Worm (Caenorhabditis elegans) whole organism, early embryonic: ENCODE data around the gene C04G6.6.
"Not testable (repeated sequence)": the region's sequence is repeated elsewhere in the genome, so short reads cannot be mapped to it uniquely, and the experiment has no call there.

Experiments used
- B0310.2 ChIP-seq: sonication (generic microtip); optimal IDR thresholded peaks from 2 replicates; lab custom pipeline; 2016; ENCODE audit warnings: mild to moderate bottlenecking, missing genetic modification characterization, missing compliant biosample characterization
- F13C5.2 ChIP-seq: sonication (generic microtip); optimal IDR thresholded peaks from 2 replicates; lab custom pipeline; 2017; ENCODE audit warnings: mild to moderate bottlenecking, missing genetic modification characterization, inconsistent platforms, missing compliant biosample characterization
- aly-1 ChIP-seq: sonication (generic microtip); optimal IDR thresholded peaks from 2 replicates; lab custom pipeline; 2016; ENCODE audit warnings: missing genetic modification characterization, missing compliant biosample characterization
- ama-1 ChIP-seq: fragments of 150-350 bp; optimal IDR thresholded peaks from 2 replicates; lab custom pipeline; 2014
- ceh-13 ChIP-seq: fragments of 200-800 bp; sonication (Bioruptor generic); optimal IDR thresholded peaks from 2 replicates; lab custom pipeline; 2018; ENCODE audit warnings: mild to moderate bottlenecking, missing genetic modification characterization, missing compliant biosample characterization
- ceh-36 ChIP-seq: sonication (generic microtip); optimal IDR thresholded peaks from 2 replicates; lab custom pipeline; 2016; ENCODE audit warnings: missing genetic modification characterization, inconsistent platforms, missing compliant biosample characterization
- ets-7 ChIP-seq: sonication (generic microtip); optimal IDR thresholded peaks from 2 replicates; lab custom pipeline; 2016; ENCODE audit warnings: missing genotype, missing genetic modification characterization, missing compliant biosample characterization
- flt-1 ChIP-seq: fragments of 200-800 bp; sonication (Bioruptor generic); IDR thresholded peaks from 2 replicates; pipeline ENCODE4 v1.3.6; 2022; ENCODE audit warnings: missing genetic modification characterization, missing compliant biosample characterization
- hmbx-1 ChIP-seq: sonication (generic microtip); optimal IDR thresholded peaks from 2 replicates; lab custom pipeline; 2016; ENCODE audit warnings: mild to moderate bottlenecking, missing genetic modification characterization, missing compliant biosample characterization
- hmg-4 ChIP-seq: fragments of 200-800 bp; sonication (Bioruptor generic); optimal IDR thresholded peaks from 2 replicates; lab custom pipeline; 2018; ENCODE audit warnings: mild to moderate bottlenecking, missing genetic modification characterization, missing compliant biosample characterization
- hnd-1 ChIP-seq: sonication (generic microtip); optimal IDR thresholded peaks from 2 replicates; lab custom pipeline; 2016; ENCODE audit warnings: missing genetic modification characterization, missing compliant biosample characterization
- pes-1 ChIP-seq: fragments of 200-800 bp; sonication (Bioruptor generic); IDR thresholded peaks from 2 replicates; pipeline ENCODE4 v1.3.6; 2022; ENCODE audit warnings: missing genetic modification reagents, missing genetic modification characterization, missing compliant biosample characterization
- scrt-1 ChIP-seq: fragments of 200-800 bp; sonication (Bioruptor generic); IDR thresholded peaks from 2 replicates; pipeline ENCODE4 v1.3.6; 2022; ENCODE audit warnings: missing genetic modification characterization, missing compliant biosample characterization
- sea-1 ChIP-seq: fragments of 200-800 bp; sonication (Bioruptor generic); conservative IDR thresholded peaks from 2 replicates; pipeline ENCODE4 v1.3.6; 2022; ENCODE audit warnings: missing genetic modification characterization, missing compliant biosample characterization
- tbx-11 ChIP-seq: fragments of 200-800 bp; sonication (Bioruptor generic); IDR thresholded peaks from 2 replicates; pipeline ENCODE4 v1.3.6; 2022; ENCODE audit warnings: missing genetic modification characterization, missing compliant biosample characterization
- tbx-37 ChIP-seq: fragments of 200-800 bp; sonication (Bioruptor generic); conservative IDR thresholded peaks from 2 replicates; pipeline ENCODE4 v1.3.6; 2022; ENCODE audit warnings: missing genetic modification reagents, missing genetic modification characterization, missing compliant biosample characterization
- tra-4 ChIP-seq: sonication (generic microtip); optimal IDR thresholded peaks from 2 replicates; lab custom pipeline; 2017; ENCODE audit warnings: missing genetic modification characterization, missing compliant biosample characterization

C04G6.6 gene

ce11 chrII:5120612-5121011, 21.1 kb upstream of the C04G6.6 start:
- no peak for TF ChIP-seq ceh-36
- no peak for TF ChIP-seq flt-1 (GFP tag; lab: Robert Waterston, UW)
- TF ChIP-seq hmg-4 (GFP tag; lab: Kevin White, UChicago), result no peak
- TF ChIP-seq ets-7 (tag; lab: Kevin White, UChicago), result no peak
- no peak for TF ChIP-seq sea-1 (GFP tag; lab: Robert Waterston, UW)
- TF ChIP-seq tra-4 (tag; lab: Kevin White, UChicago), result no peak
- TF ChIP-seq ama-1 (lab: Kevin White, UChicago), result no peak
- TF ChIP-seq hnd-1, result no peak
- TF ChIP-seq scrt-1 (GFP tag; lab: Robert Waterston, UW), result no peak
- no peak for TF ChIP-seq B0310.2 (tag; lab: Kevin White, UChicago)
- TF ChIP-seq tbx-11 (GFP tag; lab: Robert Waterston, UW), result no peak
- no peak for TF ChIP-seq aly-1

- TF ChIP-seq ets-7 (tag; lab: Kevin White, UChicago) (no peak), tra-4 (tag; lab: Kevin White, UChicago) (no peak), pes-1 (no peak), aly-1 (no peak), hnd-1 (no peak), scrt-1 (GFP tag; lab: Robert Waterston, UW) (no peak), tbx-37 (GFP tag; lab: Robert Waterston, UW) (no peak), ceh-13 (no peak), hmg-4 (GFP tag; lab: Kevin White, UChicago) (no peak), F13C5.2 (no peak), ama-1 (lab: Kevin White, UChicago) (no peak), sea-1 (GFP tag; lab: Robert Waterston, UW) (no peak), flt-1 (GFP tag; lab: Robert Waterston, UW) (no peak)
These were observed 16.2 kb upstream of the C04G6.6 start, which contains the start of gene srsy-1 for ce11 chrII:5115733-5116132. Gene srsy-1 (plus strand): TSS chrII:5116033.

- TF ChIP-seq hmg-4 (GFP tag; lab: Kevin White, UChicago); scrt-1 (GFP tag; lab: Robert Waterston, UW); flt-1 (GFP tag; lab: Robert Waterston, UW): not testable (repeated sequence)
These were observed 15.7 kb upstream of the C04G6.6 start, which contains the start of gene msp-74 for ce11 chrII:5115235-5115634. Gene msp-74 (minus strand): TSS chrII:5115335.

DNA sequence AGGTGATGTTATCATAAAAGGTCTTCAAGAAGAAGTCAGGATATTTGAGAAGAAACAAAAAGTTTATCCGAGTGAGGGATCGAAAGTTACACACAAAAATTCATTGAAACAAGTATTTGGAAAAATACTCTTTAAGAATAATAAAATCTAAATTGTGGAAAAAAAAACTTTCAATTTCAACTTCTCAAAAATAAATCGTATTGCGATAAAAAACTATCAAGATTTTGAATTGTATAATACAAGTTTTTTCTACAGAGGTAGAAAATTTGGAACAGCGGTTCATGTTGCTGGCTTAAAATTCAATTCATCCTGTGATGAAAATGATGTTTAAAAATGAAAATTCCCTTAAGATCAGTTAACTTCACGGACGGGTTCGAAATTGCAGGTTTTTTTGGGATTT, 12.5 kb upstream of the C04G6.6 start, which contains the start of gene F09C12.8:
TSS of gene F09C12.8 (plus strand) at position 301 of the 400 bp plus-strand sequence.
- TF ChIP-seq flt-1 (GFP tag; lab: Robert Waterston, UW) (no peak), F13C5.2 (no peak), hmg-4 (GFP tag; lab: Kevin White, UChicago) (no peak), hnd-1 (no peak), tra-4 (tag; lab: Kevin White, UChicago) (no peak), aly-1 (no peak), ets-7 (tag; lab: Kevin White, UChicago) (no peak), ama-1 (lab: Kevin White, UChicago) (no peak), hmbx-1 (no peak), B0310.2 (tag; lab: Kevin White, UChicago) (no peak), ceh-36 (no peak), pes-1 (no peak), scrt-1 (GFP tag; lab: Robert Waterston, UW) (no peak), ceh-13 (no peak), tbx-37 (GFP tag; lab: Robert Waterston, UW) (no peak), tbx-11 (GFP tag; lab: Robert Waterston, UW) (no peak), sea-1 (GFP tag; lab: Robert Waterston, UW) (no peak)

- no peak for TF ChIP-seq hmg-4 (GFP tag; lab: Kevin White, UChicago)
- TF ChIP-seq pes-1, result no peak
These were observed 10.1 kb upstream of the C04G6.6 start, which contains the start of gene F09C12.2 for ce11 chrII:5109693-5110092. Gene F09C12.2 (plus strand): TSS chrII:5110012.

ce11 chrII:5105020-5105419, 5.5 kb upstream of the C04G6.6 start:
- TF ChIP-seq tra-4 (tag; lab: Kevin White, UChicago) (peak; percentile 82), tbx-11 (GFP tag; lab: Robert Waterston, UW) (peak; percentile 98), sea-1 (GFP tag; lab: Robert Waterston, UW) (peak; percentile 97), tbx-37 (GFP tag; lab: Robert Waterston, UW) (peak; percentile 96), hmbx-1 (peak; percentile 89), scrt-1 (GFP tag; lab: Robert Waterston, UW) (peak; percentile 99), aly-1 (peak; percentile 99), ets-7 (tag; lab: Kevin White, UChicago) (peak; percentile 95), ceh-13 (peak; percentile 98), hnd-1 (peak; percentile 92), flt-1 (GFP tag; lab: Robert Waterston, UW) (no peak; the same call in none of the 2 replicates), B0310.2 (tag; lab: Kevin White, UChicago) (peak; percentile 98), pes-1 (peak; percentile 98), F13C5.2 (peak; percentile 97), ceh-36 (peak; percentile 97), hmg-4 (GFP tag; lab: Kevin White, UChicago) (peak; percentile 99), ama-1 (lab: Kevin White, UChicago) (no peak)

- TF ChIP-seq aly-1, result no peak
- TF ChIP-seq F13C5.2, result no peak
- TF ChIP-seq hmg-4 (GFP tag; lab: Kevin White, UChicago), result no peak
- no peak for TF ChIP-seq ets-7 (tag; lab: Kevin White, UChicago)
- no peak for TF ChIP-seq ceh-36
- no peak for TF ChIP-seq sea-1 (GFP tag; lab: Robert Waterston, UW)
- no peak for TF ChIP-seq pes-1
- no peak for TF ChIP-seq flt-1 (GFP tag; lab: Robert Waterston, UW)
- TF ChIP-seq tbx-37 (GFP tag; lab: Robert Waterston, UW), result no peak
- no peak for TF ChIP-seq tbx-11 (GFP tag; lab: Robert Waterston, UW)
- TF ChIP-seq ceh-13, result no peak
- no peak for TF ChIP-seq tra-4 (tag; lab: Kevin White, UChicago)
- TF ChIP-seq hnd-1, result no peak
- TF ChIP-seq scrt-1 (GFP tag; lab: Robert Waterston, UW), result no peak
- TF ChIP-seq hmbx-1, result no peak
- TF ChIP-seq ama-1 (lab: Kevin White, UChicago), result no peak
- TF ChIP-seq B0310.2 (tag; lab: Kevin White, UChicago), result no peak
These were observed 4.4 kb upstream of the C04G6.6 start, which contains the start of the genes C04G6.11 and mpk-2 for ce11 chrII:5103784-5104457. Gene C04G6.11 (minus strand): TSS chrII:5103834. Gene mpk-2 (plus strand): TSS chrII:5104118.
